Fruit fly (Drosophila melanogaster): Measurements from ENCODE around the gene CG13614.

Gene CG13614

dm6 chr3R:24369268-24369667, at the start of gene CG13614:
Gene CG13614, plus strand, starts transcription at chr3R:24369568.
- no peak for TF ChIP-seq CG2875 (GFP tag; optimal IDR thresholded peaks at IDR 0.05)
- TF ChIP-seq Rx (GFP tag; IDR thresholded peaks at IDR 0.05): no peak

- no peak for TF ChIP-seq CG17829 (tag; optimal IDR thresholded peaks at IDR 0.05)
- no peak for TF ChIP-seq CG2678 (tag; optimal IDR thresholded peaks at IDR 0.05)
- TF ChIP-seq CG10366 (GFP tag; IDR thresholded peaks at IDR 0.05): no peak
- no peak for TF ChIP-seq sima (GFP tag; optimal IDR thresholded peaks at IDR 0.05)
- TF ChIP-seq her (GFP tag; optimal IDR thresholded peaks at IDR 0.05): no peak
- peak; percentile 67 for TF ChIP-seq BtbVII (GFP tag; optimal IDR thresholded peaks at IDR 0.05)
- no peak for TF ChIP-seq CG14441 (GFP tag; IDR thresholded peaks at IDR 0.05)
- TF ChIP-seq Vsx1 (GFP tag; optimal IDR thresholded peaks at IDR 0.05): no peak
- TF ChIP-seq CG9727 (GFP tag; optimal IDR thresholded peaks at IDR 0.05): no peak
- peak; percentile 71 for TF ChIP-seq exex (tag; optimal IDR thresholded peaks at IDR 0.05)
- peak in 1 of 2 experiments; percentile 99 for TF ChIP-seq Pdp1 (GFP tag; optimal IDR thresholded peaks at IDR 0.05)
- peak; percentile 9 for TF ChIP-seq shn (GFP tag; optimal IDR thresholded peaks at IDR 0.05)
- no peak for TF ChIP-seq BEAF-32 (GFP tag; optimal IDR thresholded peaks at IDR 0.05)
- TF ChIP-seq fd96Cb (tag; optimal IDR thresholded peaks at IDR 0.05): peak; percentile 3
- TF ChIP-seq Kr (GFP tag; optimal IDR thresholded peaks at IDR 0.05): no peak
- TF ChIP-seq CG2889 (GFP tag; IDR thresholded peaks at IDR 0.05): no peak
- TF ChIP-seq Fer3 (tag; optimal IDR thresholded peaks at IDR 0.05): no peak
- no peak for TF ChIP-seq HLH3B (GFP tag; IDR thresholded peaks at IDR 0.05)
- TF ChIP-seq sna (GFP tag; IDR thresholded peaks at IDR 0.05; ENCODE audit: partially characterized antibody): no peak
- 0 out of 2 replicates have a peak, but pooled peaks have one; percentile 8 for TF ChIP-seq chm (GFP tag; IDR thresholded peaks at IDR 0.05)
- TF ChIP-seq CG9609 (GFP tag; optimal IDR thresholded peaks at IDR 0.05): no peak
- TF ChIP-seq CG4360 (GFP tag; IDR thresholded peaks at IDR 0.05): peak; percentile 69
- no peak for TF ChIP-seq CG7745 (tag; optimal IDR thresholded peaks at IDR 0.05)
- TF ChIP-seq nom (GFP tag; optimal IDR thresholded peaks at IDR 0.05): peak; percentile 54
- no peak for TF ChIP-seq fd102C (GFP tag; optimal IDR thresholded peaks at IDR 0.05)
- TF ChIP-seq CG34422 (GFP tag; IDR thresholded peaks at IDR 0.05): 0 out of 3 replicates have a peak, but pooled peaks have one; percentile 59
- no peak for TF ChIP-seq CG17361 (GFP tag; IDR thresholded peaks at IDR 0.05)
- peak; percentile 38; the same call in 1 of the 2 replicates for TF ChIP-seq CG32772 (GFP tag; IDR thresholded peaks at IDR 0.05)
- TF ChIP-seq dysf (GFP tag; IDR thresholded peaks at IDR 0.05): no peak
- peak; percentile 4 for TF ChIP-seq CG34376 (GFP tag; optimal IDR thresholded peaks at IDR 0.05)
- TF ChIP-seq CG17802 (tag; optimal IDR thresholded peaks at IDR 0.05): no peak
- TF ChIP-seq gro (GFP tag; optimal IDR thresholded peaks at IDR 0.05): peak; percentile 18
- no peak for TF ChIP-seq Opbp (GFP tag; IDR thresholded peaks at IDR 0.05; ENCODE audit: partially characterized antibody)
- TF ChIP-seq kay (GFP tag; optimal IDR thresholded peaks at IDR 0.05): no peak
- TF ChIP-seq sens (GFP tag): peak; percentile 21
- TF ChIP-seq CG31441 (GFP tag; IDR thresholded peaks at IDR 0.05): no peak
- TF ChIP-seq grn (GFP tag; optimal IDR thresholded peaks at IDR 0.05): no peak
- no peak for TF ChIP-seq CG15073 (GFP tag; optimal IDR thresholded peaks at IDR 0.05)
- no peak for TF ChIP-seq bsh (GFP tag; optimal IDR thresholded peaks at IDR 0.05)
- TF ChIP-seq Aef1 (GFP tag; IDR thresholded peaks at IDR 0.05): no peak
- no peak for TF ChIP-seq ftz-f1 (GFP tag; optimal IDR thresholded peaks at IDR 0.05)
- no peak for TF ChIP-seq CG7372 (GFP tag; IDR thresholded peaks at IDR 0.05)
- TF ChIP-seq kah (GFP tag; optimal IDR thresholded peaks at IDR 0.05): peak; percentile 12
- no peak for TF ChIP-seq Atf6 (GFP tag; IDR thresholded peaks at IDR 0.05)
- TF ChIP-seq sim (GFP tag; IDR thresholded peaks at IDR 0.05): no peak
Measured at dm6 chr3R:24319632-24320341, 49.6 kb upstream of the CG13614 start.

Measured in whole organism, embryonic.